Worm (Caenorhabditis elegans) whole organism, late embryonic: ENCODE measurements around the gene R144.11.

Source experiments
- C38D4.7 ChIP-seq: fragments of 200-800 bp; sonication (Bioruptor generic); optimal IDR thresholded peaks from 2 replicates; lab custom pipeline; 2018; ENCODE audit warnings: mild to moderate bottlenecking, missing genetic modification characterization, moderate library complexity, missing compliant biosample characterization
- K02D7.2 ChIP-seq: sonication (generic microtip); optimal IDR thresholded peaks from 2 replicates; lab custom pipeline; 2017; ENCODE audit warnings: mild to moderate bottlenecking, missing genetic modification characterization, missing compliant biosample characterization
- K09A11.1 ChIP-seq: sonication (generic microtip); optimal IDR thresholded peaks from 2 replicates; lab custom pipeline; 2017; ENCODE audit warnings: antibody characterized with exemption, mild to moderate bottlenecking, missing genetic modification characterization, missing compliant biosample characterization; ENCODE audit not compliant: insufficient read depth
- T23F11.4 ChIP-seq: fragments of 200-800 bp; sonication (Bioruptor generic); optimal IDR thresholded peaks from 2 replicates; lab custom pipeline; 2018; ENCODE audit warnings: mild to moderate bottlenecking, missing genetic modification characterization, missing compliant biosample characterization
- Y22D7AL.16 ChIP-seq: sonication (generic microtip); optimal IDR thresholded peaks from 2 replicates; lab custom pipeline; 2016; ENCODE audit warnings: missing genetic modification characterization, missing compliant biosample characterization
- ahr-1 ChIP-seq: sonication (generic microtip); optimal IDR thresholded peaks from 2 replicates; lab custom pipeline; 2016; ENCODE audit warnings: missing genetic modification characterization, missing compliant biosample characterization
- ama-1 ChIP-seq: fragments of 150-350 bp; optimal IDR thresholded peaks from 2 replicates; lab custom pipeline; 2014
- ceh-14 ChIP-seq: sonication (generic microtip); optimal IDR thresholded peaks from 2 replicates; lab custom pipeline; 2016; ENCODE audit warnings: missing genotype, missing genetic modification characterization, missing compliant biosample characterization
- ceh-22 ChIP-seq: sonication (generic microtip); optimal IDR thresholded peaks from 2 replicates; lab custom pipeline; 2017; ENCODE audit warnings: missing biosample characterization, missing genetic modification characterization
- ceh-24 ChIP-seq: sonication (generic microtip); optimal IDR thresholded peaks from 2 replicates; lab custom pipeline; 2016; ENCODE audit warnings: mild to moderate bottlenecking, missing genetic modification characterization, missing compliant biosample characterization
- ceh-31 ChIP-seq: sonication (generic microtip); optimal IDR thresholded peaks from 2 replicates; lab custom pipeline; 2016; ENCODE audit warnings: missing genetic modification characterization, missing compliant biosample characterization
- ceh-34 ChIP-seq: sonication (generic microtip); optimal IDR thresholded peaks from 2 replicates; lab custom pipeline; 2016; ENCODE audit warnings: mild to moderate bottlenecking, missing genetic modification characterization, missing compliant biosample characterization
- ceh-45 ChIP-seq: fragments of 200-800 bp; sonication (Bioruptor generic); IDR thresholded peaks from 2 replicates; pipeline ENCODE4 v1.3.6; 2022; ENCODE audit warnings: missing genetic modification reagents, missing genetic modification characterization, missing compliant biosample characterization
- ceh-48 ChIP-seq: sonication (generic microtip); optimal IDR thresholded peaks from 2 replicates; lab custom pipeline; 2016; ENCODE audit warnings: missing genetic modification characterization, inconsistent platforms, missing compliant biosample characterization
- ceh-6 ChIP-seq: fragments of 200-800 bp; sonication (Bioruptor generic); optimal IDR thresholded peaks from 2 replicates; lab custom pipeline; 2018; ENCODE audit warnings: mild to moderate bottlenecking, missing genetic modification characterization, missing compliant biosample characterization
- che-1 ChIP-seq: sonication (generic microtip); optimal IDR thresholded peaks from 2 replicates; lab custom pipeline; 2016; ENCODE audit warnings: mild to moderate bottlenecking, missing genetic modification characterization, missing compliant biosample characterization
- dmd-4 ChIP-seq: sonication (generic microtip); optimal IDR thresholded peaks from 2 replicates; lab custom pipeline; 2016; ENCODE audit warnings: borderline replicate concordance, missing genetic modification characterization, missing compliant biosample characterization
- elt-2 ChIP-seq: sonication (generic microtip); optimal IDR thresholded peaks from 2 replicates; lab custom pipeline; 2016; ENCODE audit warnings: missing genetic modification reagents, missing genetic modification characterization, missing compliant biosample characterization
- elt-4 ChIP-seq: sonication (generic microtip); optimal IDR thresholded peaks from 2 replicates; lab custom pipeline; 2016; ENCODE audit warnings: missing genetic modification characterization, missing compliant biosample characterization
- eyg-1 ChIP-seq: sonication (generic microtip); optimal IDR thresholded peaks from 2 replicates; lab custom pipeline; 2016; ENCODE audit warnings: missing genotype, missing genetic modification characterization, missing compliant biosample characterization
- fax-1 ChIP-seq: sonication (generic microtip); optimal IDR thresholded peaks from 2 replicates; lab custom pipeline; 2016; ENCODE audit warnings: missing genotype, missing genetic modification characterization, missing compliant biosample characterization
- fkh-10 ChIP-seq: fragments of 150-350 bp; optimal IDR thresholded peaks from 2 replicates; lab custom pipeline; 2014; ENCODE audit warnings: missing biosample characterization, missing genetic modification reagents, missing genetic modification characterization
- hlh-15 ChIP-seq: sonication (generic microtip); optimal IDR thresholded peaks from 2 replicates; lab custom pipeline; 2016; ENCODE audit warnings: missing genetic modification characterization, missing compliant biosample characterization
- hlh-30 ChIP-seq: sonication (generic microtip); optimal IDR thresholded peaks from 2 replicates; lab custom pipeline; 2017; ENCODE audit warnings: antibody characterized with exemption, missing genetic modification characterization, missing compliant biosample characterization; ENCODE audit not compliant: insufficient read depth
- lim-6 ChIP-seq: sonication (generic microtip); optimal IDR thresholded peaks from 2 replicates; lab custom pipeline; 2016; ENCODE audit warnings: missing genetic modification characterization, missing compliant biosample characterization
- lin-11 ChIP-seq: fragments of 200-800 bp; sonication (Bioruptor generic); optimal IDR thresholded peaks from 2 replicates; lab custom pipeline; 2018; ENCODE audit warnings: mild to moderate bottlenecking, missing genetic modification characterization, missing compliant biosample characterization
- madf-2 ChIP-seq: sonication (generic microtip); optimal IDR thresholded peaks from 2 replicates; lab custom pipeline; 2017; ENCODE audit warnings: missing genetic modification characterization, missing compliant biosample characterization
- nfya-1 ChIP-seq: sonication (generic microtip); optimal IDR thresholded peaks from 2 replicates; lab custom pipeline; 2017; ENCODE audit warnings: missing genetic modification characterization, mild to moderate bottlenecking, missing compliant biosample characterization, antibody characterized with exemption, moderate library complexity
- npax-4 ChIP-seq: sonication (generic microtip); optimal IDR thresholded peaks from 2 replicates; lab custom pipeline; 2016; ENCODE audit warnings: missing genetic modification characterization, missing compliant biosample characterization
- odd-2 ChIP-seq: sonication (generic microtip); optimal IDR thresholded peaks from 2 replicates; lab custom pipeline; 2017; ENCODE audit warnings: antibody characterized with exemption, mild to moderate bottlenecking, missing genetic modification characterization, missing compliant biosample characterization
- pag-3 ChIP-seq: sonication (generic microtip); optimal IDR thresholded peaks from 2 replicates; lab custom pipeline; 2016; ENCODE audit warnings: missing compliant biosample characterization, missing genetic modification characterization, borderline replicate concordance
- pat-9 ChIP-seq: fragments of 200-800 bp; sonication (Bioruptor generic); optimal IDR thresholded peaks from 2 replicates; lab custom pipeline; 2018; ENCODE audit warnings: mild to moderate bottlenecking, missing genetic modification characterization, moderate library complexity, missing compliant biosample characterization
- pax-1 ChIP-seq: fragments of 150-350 bp; optimal IDR thresholded peaks from 2 replicates; lab custom pipeline; 2014; ENCODE audit warnings: missing biosample characterization, missing genetic modification characterization
- pha-4 ChIP-seq: fragments of 150-350 bp; optimal IDR thresholded peaks from 2 replicates; lab custom pipeline; 2018; ENCODE audit warnings: missing biosample characterization, missing genetic modification reagents, missing genetic modification characterization
- pqm-1 ChIP-seq: sonication (generic microtip); optimal IDR thresholded peaks from 2 replicates; lab custom pipeline; 2016; ENCODE audit warnings: missing genetic modification characterization, missing compliant biosample characterization
- rnt-1 ChIP-seq: sonication (generic microtip); optimal IDR thresholded peaks from 2 replicates; lab custom pipeline; 2016; ENCODE audit warnings: missing genetic modification characterization, missing compliant biosample characterization
- sox-2 ChIP-seq: fragments of 200-800 bp; sonication (Bioruptor generic); IDR thresholded peaks from 2 replicates; pipeline ENCODE4 v1.3.6; 2022; ENCODE audit warnings: missing genetic modification reagents, missing genetic modification characterization, missing compliant biosample characterization
- syd-9 ChIP-seq: sonication (generic microtip); optimal IDR thresholded peaks from 2 replicates; lab custom pipeline; 2016; ENCODE audit warnings: mild to moderate bottlenecking, missing genetic modification characterization, moderate library complexity, missing compliant biosample characterization
- tbx-2 ChIP-seq: sonication (generic microtip); optimal IDR thresholded peaks from 2 replicates; lab custom pipeline; 2016; ENCODE audit warnings: missing genetic modification characterization, missing compliant biosample characterization
- tbx-7 ChIP-seq: sonication (generic microtip); optimal IDR thresholded peaks from 2 replicates; lab custom pipeline; 2016; ENCODE audit warnings: missing genotype, missing genetic modification characterization, missing compliant biosample characterization
- unc-42 ChIP-seq: sonication (generic microtip); optimal IDR thresholded peaks from 2 replicates; lab custom pipeline; 2016; ENCODE audit warnings: missing genotype, missing genetic modification characterization, missing compliant biosample characterization
- unc-55 ChIP-seq: sonication (generic microtip); optimal IDR thresholded peaks from 2 replicates; lab custom pipeline; 2017; ENCODE audit warnings: missing biosample characterization, missing genetic modification reagents, missing genetic modification characterization
- unc-86 ChIP-seq: sonication (generic microtip); optimal IDR thresholded peaks from 2 replicates; lab custom pipeline; 2016; ENCODE audit warnings: missing genetic modification characterization, missing compliant biosample characterization
- zip-5 ChIP-seq: sonication (generic microtip); optimal IDR thresholded peaks from 2 replicates; lab custom pipeline; 2016; ENCODE audit warnings: missing genetic modification characterization, missing compliant biosample characterization
- ztf-16 ChIP-seq: sonication (generic microtip); optimal IDR thresholded peaks from 2 replicates; lab custom pipeline; 2017; ENCODE audit warnings: missing genetic modification characterization, missing compliant biosample characterization

Gene R144.11

DNA sequence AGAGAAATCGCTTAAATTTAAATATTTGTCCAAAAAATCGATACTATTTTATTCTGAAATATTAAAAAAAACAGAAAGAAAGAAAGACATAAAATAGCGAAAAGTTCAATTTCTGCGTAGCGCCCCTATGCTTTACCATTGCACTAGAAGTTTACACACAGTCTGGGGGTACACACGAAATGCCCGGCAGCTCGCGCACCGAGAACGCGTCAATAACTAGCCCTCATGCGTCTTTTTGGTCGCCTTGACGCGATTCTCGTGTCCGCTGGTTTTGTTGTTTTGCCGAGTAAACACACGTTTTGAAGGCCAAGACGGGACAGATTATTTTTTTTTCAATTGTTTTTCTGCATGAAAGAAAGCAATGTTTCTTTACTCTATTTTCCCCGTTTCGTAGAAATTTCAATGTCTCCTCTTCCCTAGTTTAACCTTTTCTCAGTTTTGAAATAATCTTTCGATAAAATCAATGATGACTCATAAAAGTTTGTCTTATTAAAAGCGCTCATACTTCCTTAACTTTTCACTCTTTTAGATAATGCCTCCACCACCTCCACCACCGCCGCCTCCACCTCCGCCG is 9.6 kb upstream of the R144.11 start, which contains the start of gene wip-1 (continued):
- TF ChIP-seq K09A11.1 (tag; lab: Kevin White, UChicago) (peak; percentile 80), syd-9 (tag; lab: Kevin White, UChicago) (peak; percentile 78), zip-5 (peak; percentile 41), pat-9 (tag; lab: Kevin White, UChicago) (peak; percentile 85), unc-55 (GFP tag; lab: Kevin White, UChicago) (peak; percentile 65), tbx-7 (tag; lab: Kevin White, UChicago) (peak; percentile 51), elt-4 (tag; lab: Kevin White, UChicago) (no peak), dmd-4 (tag; lab: Kevin White, UChicago) (peak; percentile 15), hlh-15 (tag; lab: Kevin White, UChicago) (peak; percentile 2), npax-4 (tag; lab: Kevin White, UChicago) (no peak), rnt-1 (tag; lab: Kevin White, UChicago) (peak; percentile 92), madf-2 (peak; percentile 81), elt-2 (peak; percentile 87), K02D7.2 (tag; lab: Kevin White, UChicago) (no peak), ceh-48 (tag; lab: Kevin White, UChicago) (peak; percentile 69), nfya-1 (peak; percentile 94), unc-42 (tag; lab: Kevin White, UChicago) (peak; percentile 66), ceh-24 (tag; lab: Kevin White, UChicago) (no peak), odd-2 (tag; lab: Kevin White, UChicago) (no peak), unc-86 (tag; lab: Kevin White, UChicago) (peak; percentile 71), ahr-1 (tag; lab: Kevin White, UChicago) (peak; percentile 32), fkh-10 (GFP tag; lab: Kevin White, UChicago) (no peak), tbx-2 (tag; lab: Kevin White, UChicago) (peak; percentile 96), ztf-16 (tag; lab: Kevin White, UChicago) (peak; percentile 84), lim-6 (tag; lab: Kevin White, UChicago) (peak; percentile 5)
- TF ChIP-seq, all 69 proteins: peak for 51

DNA sequence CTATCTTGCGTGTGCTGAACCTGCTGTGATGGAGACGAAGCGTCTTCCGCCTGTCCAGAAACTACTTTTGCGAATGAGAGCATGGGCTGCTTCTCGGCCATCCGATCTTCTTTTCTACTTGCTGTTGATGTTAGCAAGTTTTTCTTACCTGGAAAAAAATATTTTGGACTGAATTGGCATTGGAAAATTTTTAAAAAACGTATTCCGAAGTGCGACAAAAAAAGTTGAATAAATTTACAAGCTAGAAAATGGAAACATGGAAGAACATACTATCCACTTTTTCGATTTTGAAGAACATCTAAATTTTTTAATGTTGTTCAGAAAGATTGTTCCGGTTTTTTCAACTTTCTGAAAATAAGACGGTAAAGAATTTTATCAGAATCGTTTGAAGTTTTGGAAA is 8.9 kb upstream of the R144.11 start, which contains the start of gene larp-1:
larp-1 (minus strand) TSS at position 101 of the 400 bp plus-strand sequence.
- TF ChIP-seq unc-42 (tag; lab: Kevin White, UChicago) (no peak), ceh-24 (tag; lab: Kevin White, UChicago) (no peak), pag-3 (tag; lab: Kevin White, UChicago) (no peak), madf-2 (no peak), pha-4 (tag; lab: Kevin White, UChicago) (no peak), lim-6 (tag; lab: Kevin White, UChicago) (no peak), K09A11.1 (tag; lab: Kevin White, UChicago) (no peak), ceh-6 (GFP tag; lab: Kevin White, UChicago) (no peak), lin-11 (no peak), eyg-1 (no peak), ceh-31 (tag; lab: Kevin White, UChicago) (no peak), syd-9 (tag; lab: Kevin White, UChicago) (no peak)

DNA sequence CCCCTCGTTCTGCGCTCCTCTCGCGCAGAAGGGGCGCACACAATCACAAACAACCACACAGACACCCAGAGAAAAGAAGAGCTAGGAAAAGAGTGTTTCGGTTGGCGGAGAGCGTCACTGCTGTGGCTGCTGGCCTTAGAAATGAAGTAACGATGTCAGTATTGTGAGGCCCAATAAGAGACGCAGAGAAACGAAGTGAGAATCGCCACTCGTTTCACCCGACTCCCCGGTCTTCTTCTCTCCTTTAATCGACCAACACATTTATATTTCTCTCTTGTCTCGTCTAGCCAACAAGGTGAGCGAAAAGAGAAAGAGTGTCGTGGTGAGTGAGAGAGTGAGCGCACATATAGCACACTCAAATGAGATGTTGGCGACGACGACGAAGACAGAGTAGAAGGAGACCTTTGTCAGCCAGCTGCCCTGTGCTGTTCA is 5.3 kb upstream of the R144.11 start:
- TF ChIP-seq ceh-34 (peak; percentile 91), sox-2 (GFP tag; lab: Robert Waterston, UW) (peak; percentile 53; the same call in 1 of the 2 replicates), pqm-1 (peak; percentile 23), odd-2 (tag; lab: Kevin White, UChicago) (peak; percentile 29), ceh-45 (no peak), ceh-31 (tag; lab: Kevin White, UChicago) (peak; percentile 98), hlh-30 (tag; lab: Kevin White, UChicago) (peak; percentile 73), hlh-15 (tag; lab: Kevin White, UChicago) (no peak), Y22D7AL.16 (tag; lab: Kevin White, UChicago) (no peak), eyg-1 (peak; percentile 40), unc-86 (tag; lab: Kevin White, UChicago) (no peak), che-1 (no peak), pag-3 (tag; lab: Kevin White, UChicago) (peak; percentile 51), nfya-1 (peak; percentile 96), C38D4.7 (no peak), ceh-24 (tag; lab: Kevin White, UChicago) (no peak), ceh-22 (tag; lab: Kevin White, UChicago) (no peak), ceh-14 (tag; lab: Kevin White, UChicago) (peak; percentile 87), fax-1 (tag; lab: Kevin White, UChicago) (peak; percentile 39), pat-9 (tag; lab: Kevin White, UChicago) (no peak), ceh-6 (GFP tag; lab: Kevin White, UChicago) (no peak), rnt-1 (tag; lab: Kevin White, UChicago) (peak; percentile 90), K02D7.2 (tag; lab: Kevin White, UChicago) (no peak), T23F11.4 (peak; percentile 51), elt-4 (tag; lab: Kevin White, UChicago) (no peak), pax-1 (tag; lab: Kevin White, UChicago) (peak; percentile 67), ama-1 (lab: Kevin White, UChicago) (no peak), lin-11 (no peak)
